Fruit fly (Drosophila melanogaster): ENCODE results near the gene Sox21b.

Sox21b gene

dm6 chr3L:14109831-14110230, 21.3 kb downstream of the Sox21b start (continued):
- TF ChIP-seq CG12391 (tag; optimal IDR thresholded peaks at IDR 0.05): no peak
- no peak for TF ChIP-seq Dip3 (GFP tag; optimal IDR thresholded peaks at IDR 0.05)
- no peak for TF ChIP-seq CG12219 (GFP tag; optimal IDR thresholded peaks at IDR 0.05)
- TF ChIP-seq PHDP (tag; optimal IDR thresholded peaks at IDR 0.05): no peak
- TF ChIP-seq CG32767 (GFP tag; IDR thresholded peaks at IDR 0.05): no peak
- TF ChIP-seq CG3995 (GFP tag; optimal IDR thresholded peaks at IDR 0.05): no peak
- 0 out of 3 replicates have a peak, but pooled peaks have one; percentile 30 for TF ChIP-seq dysf (GFP tag; IDR thresholded peaks at IDR 0.05)
- TF ChIP-seq CG2875 (GFP tag; optimal IDR thresholded peaks at IDR 0.05): no peak
- peak; percentile 26 for TF ChIP-seq CG1832 (GFP tag; optimal IDR thresholded peaks at IDR 0.05)
- TF ChIP-seq CG30020 (tag; optimal IDR thresholded peaks at IDR 0.05): no peak
- TF ChIP-seq GATAe (GFP tag; conservative IDR thresholded peaks at IDR 0.05): no peak
- TF ChIP-seq CG1529 (GFP tag; optimal IDR thresholded peaks at IDR 0.05): no peak
- 0 out of 4 replicates have a peak, but pooled peaks have one; percentile 45 for TF ChIP-seq chinmo (GFP tag; IDR thresholded peaks at IDR 0.05; ENCODE audit: partially characterized antibody)
- no peak for TF ChIP-seq Deaf1 (tag; optimal IDR thresholded peaks at IDR 0.05)
- no peak for TF ChIP-seq danr (GFP tag; IDR thresholded peaks at IDR 0.05)
- TF ChIP-seq CG9727 (GFP tag; optimal IDR thresholded peaks at IDR 0.05): no peak
- no peak for TF ChIP-seq sim (GFP tag; IDR thresholded peaks at IDR 0.05)
- TF ChIP-seq CG7271 (tag; optimal IDR thresholded peaks at IDR 0.05): no peak
- no peak for TF ChIP-seq CG11093 (GFP tag; IDR thresholded peaks at IDR 0.05)
- TF ChIP-seq chm (GFP tag; IDR thresholded peaks at IDR 0.05): no peak
- TF ChIP-seq Hsf (GFP tag; optimal IDR thresholded peaks at IDR 0.05): no peak
- TF ChIP-seq bbx (GFP tag; IDR thresholded peaks at IDR 0.05; ENCODE audit: partially characterized antibody): no peak
- no peak for TF ChIP-seq D19A (tag; optimal IDR thresholded peaks at IDR 0.05)
- TF ChIP-seq rib (GFP tag; IDR thresholded peaks at IDR 0.05): no peak
- TF ChIP-seq Med (GFP tag): peak; percentile 28
- no peak for TF ChIP-seq CG10654 (GFP tag; optimal IDR thresholded peaks at IDR 0.05)
- TF ChIP-seq fru (optimal IDR thresholded peaks at IDR 0.05): no peak
- no peak for TF ChIP-seq CG8281 (tag; optimal IDR thresholded peaks at IDR 0.05)
- TF ChIP-seq Adf1 (GFP tag; IDR thresholded peaks at IDR 0.05): peak; percentile 58; the same call in 1 of the 2 replicates
- no peak for TF ChIP-seq pzg (GFP tag; optimal IDR thresholded peaks at IDR 0.05)
- TF ChIP-seq CG16779 (GFP tag; IDR thresholded peaks at IDR 0.05): 0 out of 2 replicates have a peak, but pooled peaks have one; percentile 21
- TF ChIP-seq Dfd (GFP tag; optimal IDR thresholded peaks at IDR 0.05): no peak
- no peak for TF ChIP-seq Elba2 (GFP tag; optimal IDR thresholded peaks at IDR 0.05)
- peak; percentile 96 for TF ChIP-seq Nf-YC (tag; optimal IDR thresholded peaks at IDR 0.05)
- no peak for TF ChIP-seq Xrp1 (GFP tag; IDR thresholded peaks at IDR 0.05)
- no peak for TF ChIP-seq CG2199 (GFP tag; IDR thresholded peaks at IDR 0.05)
- TF ChIP-seq CG4328 (GFP tag; optimal IDR thresholded peaks at IDR 0.05): no peak
- no peak for TF ChIP-seq nom (GFP tag; optimal IDR thresholded peaks at IDR 0.05)
- no peak for TF ChIP-seq Bteb2 (GFP tag; optimal IDR thresholded peaks at IDR 0.05)
- TF ChIP-seq salm (tag; optimal IDR thresholded peaks at IDR 0.05): no peak
- TF ChIP-seq Antp (GFP tag; optimal IDR thresholded peaks at IDR 0.05): no peak
- peak; percentile 46 for TF ChIP-seq cg (GFP tag; optimal IDR thresholded peaks at IDR 0.05)
- no peak for TF ChIP-seq CG14667 (GFP tag; IDR thresholded peaks at IDR 0.05)
- peak; percentile 97 for TF ChIP-seq crol (GFP tag; IDR thresholded peaks at IDR 0.05)
- TF ChIP-seq bigmax (GFP tag; optimal IDR thresholded peaks at IDR 0.05): no peak
- peak; percentile 90 for TF ChIP-seq Nf-YB (GFP tag; optimal IDR thresholded peaks at IDR 0.05)
- no peak for TF ChIP-seq gsb (GFP tag; IDR thresholded peaks at IDR 0.05)
- no peak for TF ChIP-seq CG9817 (tag; optimal IDR thresholded peaks at IDR 0.05)
- TF ChIP-seq CG10321 (GFP tag; IDR thresholded peaks at IDR 0.05): peak; percentile 8; the same call in 1 of the 2 replicates
- TF ChIP-seq H15 (GFP tag; IDR thresholded peaks at IDR 0.05): no peak
- no peak for TF ChIP-seq CG9932 (GFP tag; IDR thresholded peaks at IDR 0.05)
- no peak for TF ChIP-seq CG11695 (GFP tag; IDR thresholded peaks at IDR 0.05)
